Fruit fly (Drosophila melanogaster) whole organism, embryonic: ENCODE measurements around the gene CG9449.
A peak's percentile ranks its signal among the peaks of the same experiment; 100 is the strongest.

Experiments used
- Adf1 ChIP-seq: fragments of 200-800 bp; sonication (Bioruptor generic); IDR thresholded peaks from 2 replicates; pipeline ENCODE4 v1.3.6; 2022; ENCODE audit warnings: missing biosample characterization, missing genetic modification characterization
- BEAF-32 ChIP-seq: fragments of 200-800 bp; sonication (Bioruptor generic); optimal IDR thresholded peaks from 3 replicates; lab custom pipeline; 2017; ENCODE audit warnings: missing biosample characterization, missing genetic modification characterization, mild to moderate bottlenecking, moderate library complexity, missing genetic modification reagents
- Bteb2 ChIP-seq: fragments of 200-800 bp; sonication (Bioruptor generic); optimal IDR thresholded peaks from 2 replicates; lab custom pipeline; 2016; ENCODE audit warnings: missing biosample characterization, missing genetic modification characterization
- CG11398 ChIP-seq: fragments of 200-800 bp; sonication (Bioruptor generic); optimal IDR thresholded peaks from 2 replicates; lab custom pipeline; 2016; ENCODE audit warnings: missing biosample characterization, missing genetic modification characterization
- CG12744 ChIP-seq: fragments of 200-800 bp; sonication (Bioruptor generic); optimal IDR thresholded peaks from 2 replicates; lab custom pipeline; 2016; ENCODE audit warnings: missing biosample characterization, missing genetic modification characterization
- CG14667 ChIP-seq: fragments of 200-800 bp; sonication (Bioruptor generic); IDR thresholded peaks from 2 replicates; pipeline ENCODE4 v1.3.6; 2022; ENCODE audit warnings: missing biosample characterization, missing genetic modification characterization
- CG14965 ChIP-seq: fragments of 200-800 bp; sonication (Bioruptor generic); optimal IDR thresholded peaks from 2 replicates; lab custom pipeline; 2016; ENCODE audit warnings: missing biosample characterization, missing genetic modification characterization, borderline replicate concordance
- CG15011 ChIP-seq: fragments of 200-800 bp; sonication (Bioruptor generic); optimal IDR thresholded peaks from 3 replicates; lab custom pipeline; 2018; ENCODE audit warnings: missing biosample characterization, mild to moderate bottlenecking, missing genetic modification characterization
- CG17612 ChIP-seq: fragments of 200-800 bp; sonication (Bioruptor generic); IDR thresholded peaks from 2 replicates; pipeline ENCODE4 v1.3.6; 2022; ENCODE audit warnings: missing biosample characterization, missing genetic modification characterization
- CG18262 ChIP-seq: fragments of 200-800 bp; optimal IDR thresholded peaks from 3 replicates; lab custom pipeline; 2019; ENCODE audit warnings: missing biosample characterization, mild to moderate bottlenecking, missing genetic modification characterization, moderate library complexity
- CG30020 ChIP-seq: fragments of 200-800 bp; optimal IDR thresholded peaks from 2 replicates; lab custom pipeline; 2019; ENCODE audit warnings: missing biosample characterization, mild to moderate bottlenecking, missing genetic modification characterization, moderate library complexity
- CG31365 ChIP-seq: fragments of 200-800 bp; sonication (Bioruptor generic); optimal IDR thresholded peaks from 2 replicates; lab custom pipeline; 2018; ENCODE audit warnings: missing biosample characterization, mild to moderate bottlenecking, missing genetic modification characterization
- CG31388 ChIP-seq: fragments of 200-800 bp; sonication (Bioruptor generic); optimal IDR thresholded peaks from 2 replicates; lab custom pipeline; 2016; ENCODE audit warnings: missing biosample characterization, missing genetic modification characterization
- CG42726 ChIP-seq: fragments of 200-800 bp; sonication (Bioruptor generic); IDR thresholded peaks from 2 replicates; pipeline ENCODE4 v1.3.6; 2022; ENCODE audit warnings: missing biosample characterization, missing genetic modification characterization; ENCODE audit not compliant: partially characterized antibody
- CG4404 ChIP-seq: fragments of 200-800 bp; sonication (Bioruptor generic); IDR thresholded peaks from 2 replicates; pipeline ENCODE4 v1.3.6; 2022; ENCODE audit warnings: missing biosample characterization, missing genetic modification characterization
- CG4617 ChIP-seq: fragments of 200-800 bp; sonication (Bioruptor generic); optimal IDR thresholded peaks from 3 replicates; lab custom pipeline; 2016; ENCODE audit warnings: missing biosample characterization, missing genetic modification characterization, borderline replicate concordance
- CG7372 ChIP-seq: fragments of 200-800 bp; sonication (Bioruptor generic); IDR thresholded peaks from 2 replicates; pipeline ENCODE4 v1.3.6; 2022; ENCODE audit warnings: missing biosample characterization, missing genetic modification characterization
- CG7745 ChIP-seq: fragments of 200-800 bp; sonication (Bioruptor generic); optimal IDR thresholded peaks from 2 replicates; lab custom pipeline; 2018; ENCODE audit warnings: missing biosample characterization, mild to moderate bottlenecking, missing genetic modification characterization, moderate library complexity
- CG9932 ChIP-seq: fragments of 200-800 bp; sonication (Bioruptor generic); IDR thresholded peaks from 2 replicates; pipeline ENCODE4 v1.3.6; 2022; ENCODE audit warnings: missing biosample characterization, missing genetic modification characterization
- Camta ChIP-seq: fragments of 200-800 bp; sonication (Bioruptor generic); optimal IDR thresholded peaks from 2 replicates; lab custom pipeline; 2016; ENCODE audit warnings: missing biosample characterization, missing genetic modification characterization
- Dek ChIP-seq: fragments of 200-800 bp; sonication (Bioruptor generic); optimal IDR thresholded peaks from 3 replicates; lab custom pipeline; 2019; ENCODE audit warnings: missing biosample characterization, mild to moderate bottlenecking, missing genetic modification characterization, moderate library complexity
- Dip3 ChIP-seq: fragments of 200-800 bp; sonication (Bioruptor generic); optimal IDR thresholded peaks from 3 replicates; lab custom pipeline; 2016; ENCODE audit warnings: missing biosample characterization, missing genetic modification characterization
- Doc2 ChIP-seq: fragments of 200-800 bp; sonication (Bioruptor generic); IDR thresholded peaks from 2 replicates; pipeline ENCODE4 v1.3.6; 2022; ENCODE audit warnings: missing biosample characterization, missing genetic modification characterization
- ERR ChIP-seq: fragments of 200-800 bp; sonication (Bioruptor generic); optimal IDR thresholded peaks from 2 replicates; lab custom pipeline; 2016; ENCODE audit warnings: missing biosample characterization, missing genetic modification characterization
- Hr39 ChIP-seq: fragments of >200 bp; optimal IDR thresholded peaks from 2 replicates; lab custom pipeline; 2017
- Oaz ChIP-seq: fragments of 200-800 bp; sonication (Bioruptor generic); IDR thresholded peaks from 2 replicates; pipeline ENCODE4 v1.3.6; 2022; ENCODE audit warnings: missing biosample characterization, missing genetic modification characterization
- Ssrp ChIP-seq: fragments of 200-800 bp; sonication (Bioruptor generic); optimal IDR thresholded peaks from 2 replicates; lab custom pipeline; 2018; ENCODE audit warnings: missing biosample characterization, mild to moderate bottlenecking, missing genetic modification characterization, moderate library complexity
- Tbp ChIP-seq: fragments of >200 bp; optimal IDR thresholded peaks from 2 replicates; lab custom pipeline; 2018; ENCODE audit warnings: missing biosample characterization, missing genetic modification characterization
- Vsx1 ChIP-seq: fragments of 200-800 bp; sonication (Bioruptor generic); optimal IDR thresholded peaks from 2 replicates; lab custom pipeline; 2017; ENCODE audit warnings: missing biosample characterization, mild to moderate bottlenecking, missing genetic modification characterization, missing genetic modification reagents
- ap ChIP-seq: fragments of 200-800 bp; sonication (Bioruptor generic); IDR thresholded peaks from 2 replicates; pipeline ENCODE4 v1.3.6; 2022; ENCODE audit warnings: missing biosample characterization, missing genetic modification characterization
- ase ChIP-seq: fragments of 200-800 bp; sonication (Bioruptor generic); IDR thresholded peaks from 3 replicates; pipeline ENCODE4 v1.3.6; 2022; ENCODE audit warnings: missing biosample characterization, missing genetic modification characterization
- ash1 ChIP-seq: fragments of 200-800 bp; sonication (Bioruptor generic); optimal IDR thresholded peaks from 2 replicates; lab custom pipeline; 2018; ENCODE audit warnings: missing biosample characterization, mild to moderate bottlenecking, missing genetic modification characterization
- bab2 ChIP-seq: fragments of 200-800 bp; sonication (Bioruptor generic); optimal IDR thresholded peaks from 2 replicates; lab custom pipeline; 2016; ENCODE audit warnings: missing biosample characterization, missing genetic modification characterization
- chif ChIP-seq, 2 experiments: fragments of 200-800 bp; sonication (Bioruptor generic); optimal IDR thresholded peaks; 3 replicates each; lab custom pipeline; 2016; ENCODE audit warnings: missing biosample characterization in 2 of 2, missing genetic modification characterization in 2 of 2
- en ChIP-seq: fragments of 200-800 bp; sonication (Bioruptor generic); optimal IDR thresholded peaks from 2 replicates; lab custom pipeline; 2016; ENCODE audit warnings: missing biosample characterization, missing genetic modification characterization
- fd3F ChIP-seq: fragments of 200-800 bp; sonication (Bioruptor generic); optimal IDR thresholded peaks from 2 replicates; lab custom pipeline; 2018; ENCODE audit warnings: missing biosample characterization, mild to moderate bottlenecking, missing genetic modification characterization, moderate library complexity
- fd96Cb ChIP-seq: fragments of 200-800 bp; sonication (Bioruptor generic); optimal IDR thresholded peaks from 2 replicates; lab custom pipeline; 2018; ENCODE audit warnings: missing biosample characterization, mild to moderate bottlenecking, missing genetic modification characterization, moderate library complexity
- fru ChIP-seq: fragments of >200 bp; optimal IDR thresholded peaks from 2 replicates; lab custom pipeline; 2017
- hb ChIP-seq: fragments of 200-800 bp; sonication (Bioruptor generic); IDR thresholded peaks from 3 replicates; pipeline ENCODE4 v1.3.6; 2022; ENCODE audit warnings: missing biosample characterization, missing genetic modification characterization; ENCODE audit not compliant: partially characterized antibody
- jumu ChIP-seq: fragments of 200-800 bp; sonication (Bioruptor generic); optimal IDR thresholded peaks from 3 replicates; lab custom pipeline; 2016; ENCODE audit warnings: missing biosample characterization, missing genetic modification characterization
- kah ChIP-seq: fragments of 200-800 bp; sonication (Bioruptor generic); optimal IDR thresholded peaks from 2 replicates; lab custom pipeline; 2018; ENCODE audit warnings: missing biosample characterization, mild to moderate bottlenecking, missing genetic modification characterization
- lilli ChIP-seq: fragments of 200-800 bp; sonication (Bioruptor generic); optimal IDR thresholded peaks from 3 replicates; lab custom pipeline; 2016; ENCODE audit warnings: missing biosample characterization, missing genetic modification characterization
- lov ChIP-seq, 2 experiments: fragments of 200-800 bp in 1 of 2; fragments of >200 bp in 1 of 2; sonication (Bioruptor generic) in 1 of 2; IDR thresholded peaks in 1 of 2; optimal IDR thresholded peaks in 1 of 2; 2 replicates in 1 of 2; 3 replicates in 1 of 2; pipeline versions ENCODE4 v1.3.6 to Lab custom; 2017 to 2022; ENCODE audit warnings: missing biosample characterization in 1 of 2, missing genetic modification characterization in 1 of 2
- luna ChIP-seq: fragments of 200-800 bp; sonication (Bioruptor generic); optimal IDR thresholded peaks from 2 replicates; lab custom pipeline; 2016; ENCODE audit warnings: missing biosample characterization, missing genetic modification characterization
- org-1 ChIP-seq: fragments of 200-800 bp; sonication (Bioruptor generic); optimal IDR thresholded peaks from 2 replicates; lab custom pipeline; 2017; ENCODE audit warnings: missing biosample characterization, missing genetic modification characterization
- salm ChIP-seq: fragments of 200-800 bp; sonication (Bioruptor generic); optimal IDR thresholded peaks from 2 replicates; lab custom pipeline; 2018; ENCODE audit warnings: missing biosample characterization, mild to moderate bottlenecking, missing genetic modification characterization
- sr ChIP-seq: fragments of 200-800 bp; sonication (Bioruptor generic); IDR thresholded peaks from 3 replicates; pipeline ENCODE4 v1.3.6; 2022; ENCODE audit warnings: missing biosample characterization, missing genetic modification characterization
- tup ChIP-seq: fragments of 200-800 bp; sonication (Bioruptor generic); optimal IDR thresholded peaks from 2 replicates; lab custom pipeline; 2016; ENCODE audit warnings: missing biosample characterization, mild to moderate bottlenecking, missing genetic modification characterization, moderate library complexity
- unpg ChIP-seq: fragments of 200-800 bp; sonication (Bioruptor generic); optimal IDR thresholded peaks from 3 replicates; lab custom pipeline; 2018; ENCODE audit warnings: missing biosample characterization, mild to moderate bottlenecking, missing genetic modification characterization, moderate library complexity
- z ChIP-seq: fragments of 200-800 bp; sonication (Bioruptor generic); IDR thresholded peaks from 3 replicates; pipeline ENCODE4 v1.3.6; 2022; ENCODE audit warnings: missing biosample characterization, missing genetic modification characterization
- zf30C ChIP-seq: fragments of 200-800 bp; sonication (Bioruptor generic); optimal IDR thresholded peaks from 3 replicates; lab custom pipeline; 2018; ENCODE audit warnings: missing biosample characterization, mild to moderate bottlenecking, missing genetic modification characterization

Gene CG9449

DNA sequence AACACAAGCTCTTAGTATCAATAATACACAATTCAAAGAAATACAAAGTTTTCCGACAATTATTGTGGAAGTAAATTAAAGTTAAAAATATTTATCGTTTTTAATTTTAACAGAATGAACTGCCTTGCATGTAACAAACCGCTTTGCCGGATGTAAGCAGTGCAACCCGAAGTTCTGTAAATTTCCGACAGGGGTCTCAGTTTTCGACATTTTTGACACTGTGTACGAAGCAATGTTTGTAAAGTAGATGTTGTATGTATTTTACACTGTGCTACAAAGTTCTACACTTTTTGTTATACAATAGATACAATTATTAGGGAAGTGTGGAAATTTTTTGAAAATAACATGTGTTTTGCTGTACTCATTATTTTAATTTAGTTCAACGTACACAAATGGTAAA, 19.0 kb upstream of the CG9449 start (continued):
- no peak for TF ChIP-seq zf30C (GFP tag; lab: Kevin White, UChicago)
- peak; percentile 79 for TF ChIP-seq ap (GFP tag; lab: Robert Waterston, UW)
- no peak for TF ChIP-seq CG7745
- TF ChIP-seq chif (GFP tag; optimal IDR thresholded peaks at IDR 0.05; lab: Kevin White, UChicago) = peak; percentile 85 to 94
- TF ChIP-seq CG17612 (GFP tag; lab: Robert Waterston, UW) = peak; percentile 78
- peak; percentile 93 for TF ChIP-seq Doc2
- peak; percentile 90 for TF ChIP-seq jumu (GFP tag; lab: Kevin White, UChicago)
- peak; percentile 4 for TF ChIP-seq CG30020
- TF ChIP-seq lilli (GFP tag; lab: Kevin White, UChicago) = peak; percentile 70
- TF ChIP-seq CG9932 (GFP tag; lab: Robert Waterston, UW) = peak; percentile 92
- TF ChIP-seq CG7372 (GFP tag; lab: Robert Waterston, UW) = peak; percentile 91
- peak; percentile 90 for TF ChIP-seq en (GFP tag; lab: Kevin White, UChicago)
- TF ChIP-seq CG14965 (GFP tag; lab: Kevin White, UChicago) = peak; percentile 76
- peak; percentile 84 for TF ChIP-seq Dek (tag; lab: Kevin White, UChicago)
- TF ChIP-seq CG15011 (GFP tag; lab: Kevin White, UChicago) = peak; percentile 70
- peak; percentile 95 for TF ChIP-seq luna (GFP tag; lab: Kevin White, UChicago)
- TF ChIP-seq org-1 (GFP tag; lab: Kevin White, UChicago) = peak; percentile 76
- peak; percentile 41; the same call in 1 of the 2 replicates for TF ChIP-seq Adf1 (GFP tag; lab: Robert Waterston, UW)
- peak; percentile 88 for TF ChIP-seq unpg (GFP tag; lab: Kevin White, UChicago)
- no peak for TF ChIP-seq hb (GFP tag; lab: Robert Waterston, UW)
- 0 out of 3 replicates have a peak, but pooled peaks have one; percentile 55 for TF ChIP-seq z (GFP tag; lab: Robert Waterston, UW)
- peak; percentile 50 for TF ChIP-seq CG11398 (GFP tag; lab: Kevin White, UChicago)
- no peak for TF ChIP-seq BEAF-32 (GFP tag; lab: Kevin White, UChicago)
- TF ChIP-seq Tbp (GFP tag; lab: Kevin White, UChicago) = no peak
- TF ChIP-seq CG42726 (GFP tag; lab: Robert Waterston, UW) = peak; percentile 75; the same call in 1 of the 2 replicates
- TF ChIP-seq fru (lab: Kevin White, UChicago) = no peak
- peak; percentile 71 for TF ChIP-seq Ssrp
- TF ChIP-seq Vsx1 = peak; percentile 84
- peak; percentile 33 for TF ChIP-seq CG31388 (GFP tag; lab: Kevin White, UChicago)
- no peak for TF ChIP-seq Hr39 (lab: Kevin White, UChicago)
- TF ChIP-seq CG18262 (tag; lab: Kevin White, UChicago) = peak; percentile 76
- TF ChIP-seq bab2 (GFP tag; lab: Kevin White, UChicago) = peak; percentile 88
- peak; percentile 78 for TF ChIP-seq fd96Cb (tag; lab: Kevin White, UChicago)
- peak; percentile 86 for TF ChIP-seq ash1
- TF ChIP-seq Oaz (GFP tag; lab: Robert Waterston, UW) = peak; percentile 89
- TF ChIP-seq kah (GFP tag; lab: Kevin White, UChicago) = no peak
- TF ChIP-seq Dip3 = peak; percentile 82
- peak; percentile 86 for TF ChIP-seq ERR (GFP tag; lab: Kevin White, UChicago)
- peak; percentile 89 for TF ChIP-seq CG14667 (GFP tag; lab: Robert Waterston, UW)
- peak; percentile 97 for TF ChIP-seq Camta (GFP tag; lab: Kevin White, UChicago)
- TF ChIP-seq lov (optimal IDR thresholded peaks at IDR 0.05; lab: Kevin White, UChicago) = no peak
- peak; percentile 95 for TF ChIP-seq lov (GFP tag; IDR thresholded peaks at IDR 0.05; lab: Robert Waterston, UW)
- TF ChIP-seq CG12744 = peak; percentile 83
- TF ChIP-seq sr = peak; percentile 93
- no peak for TF ChIP-seq tup (GFP tag; lab: Kevin White, UChicago)
- TF ChIP-seq Bteb2 (GFP tag; lab: Kevin White, UChicago) = peak; percentile 73
- TF ChIP-seq fd3F (GFP tag; lab: Kevin White, UChicago) = peak; percentile 79
- peak; percentile 79 for TF ChIP-seq CG4404 (GFP tag; lab: Robert Waterston, UW)
- TF ChIP-seq ase (GFP tag; lab: Robert Waterston, UW) = peak; percentile 95
- TF ChIP-seq CG31365 (tag; lab: Kevin White, UChicago) = peak; percentile 98
- TF ChIP-seq salm (tag; lab: Kevin White, UChicago) = no peak
- TF ChIP-seq CG4617 (GFP tag; lab: Kevin White, UChicago) = peak; percentile 33
